Worm (Caenorhabditis elegans): ENCODE results near the gene clec-125.

The clec-125 gene

DNA sequence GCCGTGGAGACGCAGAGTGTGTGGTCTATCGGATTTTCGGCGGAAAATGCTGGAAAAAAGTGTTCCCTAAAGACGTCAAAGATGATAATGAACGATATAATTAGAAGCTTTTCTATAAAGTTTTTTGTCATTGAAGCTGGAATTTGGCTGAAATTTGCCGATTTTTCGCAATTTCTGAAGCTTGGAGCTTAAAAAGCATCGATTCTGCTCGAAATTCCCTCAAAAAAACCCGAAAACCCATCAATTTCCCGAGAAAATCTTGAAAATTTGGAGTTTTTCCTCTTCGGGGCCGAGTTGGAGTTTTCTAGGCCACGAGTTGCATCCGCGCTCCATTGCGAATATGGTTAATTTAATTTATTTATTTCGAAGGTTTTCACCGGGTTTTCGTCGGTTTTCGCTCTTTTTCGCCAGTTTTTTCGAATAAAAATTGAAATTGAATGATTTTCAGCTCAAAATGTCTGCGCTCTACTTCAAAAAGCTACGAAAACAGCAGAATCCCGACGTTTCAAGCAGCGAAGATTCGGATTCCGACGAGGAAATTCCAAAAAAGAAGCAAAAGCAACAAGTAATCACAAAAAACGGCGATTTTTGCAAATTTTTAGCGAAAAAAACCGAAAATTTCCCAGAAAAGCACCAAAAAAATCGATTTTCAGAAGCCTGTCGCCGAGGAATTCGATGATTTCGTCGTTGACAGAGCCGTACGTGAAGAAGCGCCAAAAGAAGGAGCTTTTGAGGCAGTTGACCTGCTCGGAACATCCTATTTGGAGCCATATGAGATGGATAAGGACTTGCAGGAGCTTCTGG is 13.1 kb upstream of the clec-125 start, which contains the start of the genes col-71 and Y49F6B.2 (continued):
- TF ChIP-seq nfya-1 (tag; optimal IDR thresholded peaks at IDR 0.05; ENCODE audit: insufficient read depth), result peak; percentile 67
- TF ChIP-seq nhr-77 (tag; optimal IDR thresholded peaks at IDR 0.05), result no peak
- peak; percentile 61 for TF ChIP-seq nhr-23 (tag; optimal IDR thresholded peaks at IDR 0.05)
- TF ChIP-seq elt-2 (tag; optimal IDR thresholded peaks at IDR 0.05), result peak; percentile 28
- no peak for TF ChIP-seq daf-12 (tag; optimal IDR thresholded peaks at IDR 0.05)
- TF ChIP-seq fkh-10 (GFP tag; optimal IDR thresholded peaks at IDR 0.05), result peak; percentile 59
- TF ChIP-seq ZK546.5 (tag; optimal IDR thresholded peaks at IDR 0.05), result no peak
- peak; percentile 68 for TF ChIP-seq lin-39 (tag; optimal IDR thresholded peaks at IDR 0.05)

DNA sequence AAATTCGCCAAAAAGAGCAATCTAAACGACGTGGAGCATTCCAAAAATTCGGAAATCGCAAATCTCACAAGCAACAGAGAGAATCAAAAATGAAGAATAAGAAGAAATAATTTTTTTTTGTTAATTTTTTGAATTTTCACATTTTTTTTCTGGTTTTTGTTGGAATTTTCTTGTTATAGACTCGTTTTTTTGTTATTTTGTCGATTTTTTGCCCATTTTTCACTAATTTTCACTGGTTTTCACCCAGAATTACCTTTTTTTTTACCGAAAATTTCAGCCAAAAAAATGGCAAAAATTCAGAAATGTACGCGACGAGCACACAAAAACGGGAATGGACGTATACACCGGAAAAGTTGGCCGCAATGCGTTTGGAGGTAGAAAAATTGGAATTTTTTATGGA is 11.1 kb upstream of the clec-125 start, which contains the start of gene cyh-1:
Gene cyh-1, plus strand, starts transcription at position 301 of the 400 bp plus-strand sequence.
- TF ChIP-seq fos-1 (tag; optimal IDR thresholded peaks at IDR 0.05), result no peak
- no peak for TF ChIP-seq lin-39 (tag; optimal IDR thresholded peaks at IDR 0.05)
- no peak for TF ChIP-seq skn-1 (tag; optimal IDR thresholded peaks at IDR 0.05)
- TF ChIP-seq fkh-2 (tag; optimal IDR thresholded peaks at IDR 0.05), result no peak
- TF ChIP-seq fkh-10 (GFP tag; optimal IDR thresholded peaks at IDR 0.05), result no peak

DNA sequence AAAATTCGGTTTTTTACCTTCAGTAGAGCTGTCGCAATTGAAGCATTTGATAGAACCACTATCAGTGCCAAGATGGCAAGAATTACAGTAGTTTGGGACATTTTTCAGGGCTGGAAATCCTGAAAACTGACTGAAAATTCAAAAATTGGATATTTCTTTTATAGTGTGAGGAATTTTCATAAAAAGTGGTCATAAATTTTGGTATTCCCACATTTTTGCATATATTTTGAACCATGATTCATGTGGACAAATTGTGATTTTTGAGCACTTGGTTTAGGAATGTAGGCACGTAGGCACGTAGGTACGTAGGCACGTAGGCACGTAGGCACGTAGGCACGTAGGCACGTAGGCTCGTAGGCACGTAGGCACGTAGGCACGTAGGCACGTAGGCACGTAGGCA is 3.6 kb upstream of the clec-125 start, which contains the start of gene Y49F6B.19:
Gene Y49F6B.19, minus strand, starts transcription at position 101 of the 400 bp plus-strand sequence.
- TF ChIP-seq ceh-28 (tag; optimal IDR thresholded peaks at IDR 0.05), result no peak
- no peak for TF ChIP-seq ceh-16 (tag; optimal IDR thresholded peaks at IDR 0.05)
- no peak for TF ChIP-seq ceh-82 (tag; optimal IDR thresholded peaks at IDR 0.05)
- no peak for TF ChIP-seq fkh-10 (GFP tag; optimal IDR thresholded peaks at IDR 0.05)
- TF ChIP-seq egl-5 (tag; optimal IDR thresholded peaks at IDR 0.05), result no peak
- TF ChIP-seq lin-15B (tag; optimal IDR thresholded peaks at IDR 0.05), result no peak
- no peak for TF ChIP-seq daf-12 (tag; optimal IDR thresholded peaks at IDR 0.05)
- no peak for TF ChIP-seq tbx-2 (tag; optimal IDR thresholded peaks at IDR 0.05)
- TF ChIP-seq nhr-77 (tag; optimal IDR thresholded peaks at IDR 0.05), result no peak
- no peak for TF ChIP-seq nhr-28 (tag; optimal IDR thresholded peaks at IDR 0.05)
- TF ChIP-seq R02D3.7 (tag; optimal IDR thresholded peaks at IDR 0.05), result no peak
- no peak for TF ChIP-seq nhr-23 (tag; optimal IDR thresholded peaks at IDR 0.05)
- no peak for TF ChIP-seq jun-1 (tag; optimal IDR thresholded peaks at IDR 0.05)

DNA sequence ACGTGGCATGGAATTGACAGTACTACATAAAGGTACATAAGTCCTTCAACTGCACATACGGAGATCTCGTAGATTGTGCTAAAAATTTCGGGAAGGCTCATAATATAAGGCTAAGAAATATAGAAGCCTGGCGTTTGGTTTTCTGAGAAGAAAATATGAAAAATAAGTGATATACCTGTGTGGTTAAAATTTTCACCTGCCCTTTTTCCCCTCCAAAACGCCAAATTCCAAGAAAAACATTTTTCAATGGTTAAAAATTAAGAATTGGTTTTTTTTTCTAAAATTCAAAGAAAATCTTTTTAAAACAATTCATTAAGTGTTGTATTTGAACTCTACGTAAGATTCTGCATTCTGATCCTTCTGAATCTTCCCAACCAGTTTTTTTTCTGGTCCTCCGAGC is 1.2 kb upstream of the clec-125 start, which contains the start of gene srz-5:
Gene srz-5, minus strand, starts transcription at position 101 of the 400 bp plus-strand sequence.
- TF ChIP-seq nhr-12 (tag; optimal IDR thresholded peaks at IDR 0.05) (no peak), egl-27 (tag; optimal IDR thresholded peaks at IDR 0.05) (no peak), nhr-25 (tag; optimal IDR thresholded peaks at IDR 0.05) (no peak), elt-1 (tag; optimal IDR thresholded peaks at IDR 0.05) (no peak), fos-1 (tag; optimal IDR thresholded peaks at IDR 0.05) (no peak), nhr-23 (tag; optimal IDR thresholded peaks at IDR 0.05) (no peak), pqm-1 (tag; optimal IDR thresholded peaks at IDR 0.05) (no peak), lin-39 (tag; optimal IDR thresholded peaks at IDR 0.05) (no peak), unc-39 (tag; optimal IDR thresholded peaks at IDR 0.05) (no peak), hmg-11 (tag; optimal IDR thresholded peaks at IDR 0.05) (no peak), nhr-11 (tag; optimal IDR thresholded peaks at IDR 0.05) (no peak), ztf-11 (tag; optimal IDR thresholded peaks at IDR 0.05) (no peak), ztf-4 (tag; optimal IDR thresholded peaks at IDR 0.05) (no peak)

DNA sequence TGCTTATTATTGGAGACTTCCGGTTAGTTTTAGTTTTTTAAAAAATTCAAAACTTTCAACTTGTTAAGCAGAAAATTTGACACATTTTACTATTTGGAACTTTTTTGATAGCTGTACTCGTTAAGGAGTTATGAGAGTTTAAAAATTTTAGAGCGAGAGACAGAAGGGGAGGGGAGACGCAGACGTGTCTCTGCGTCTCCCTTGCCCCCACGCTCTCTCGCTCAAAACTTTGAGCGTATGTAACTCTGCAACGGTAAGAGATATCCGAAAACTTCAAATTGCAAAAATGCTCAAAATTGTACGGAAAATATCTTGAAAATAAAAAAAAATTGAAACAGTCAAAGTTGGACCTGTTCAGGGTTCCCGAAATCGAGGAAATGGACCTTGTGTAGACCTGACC is 372 bp downstream of the clec-125 start:
- TF ChIP-seq lin-15B (tag; optimal IDR thresholded peaks at IDR 0.05) (no peak), tbx-2 (tag; optimal IDR thresholded peaks at IDR 0.05) (no peak), ceh-16 (tag; optimal IDR thresholded peaks at IDR 0.05) (no peak), mdl-1 (tag; optimal IDR thresholded peaks at IDR 0.05) (no peak), nhr-12 (tag; optimal IDR thresholded peaks at IDR 0.05) (no peak), jun-1 (tag; optimal IDR thresholded peaks at IDR 0.05) (no peak), fkh-10 (GFP tag; optimal IDR thresholded peaks at IDR 0.05) (no peak), eor-1 (tag; optimal IDR thresholded peaks at IDR 0.05) (no peak)
